Worm (Caenorhabditis elegans) whole organism, L2 larva: ENCODE data around the gene lido-18.

Experiments used
- ceh-82 ChIP-seq: fragments of 150-350 bp; optimal IDR thresholded peaks from 2 replicates; lab custom pipeline; 2014; ENCODE audit warnings: missing biosample characterization, missing genetic modification characterization
- lin-13 ChIP-seq: fragments of 150-350 bp; optimal IDR thresholded peaks from 2 replicates; lab custom pipeline; 2014; ENCODE audit warnings: missing biosample characterization, missing genetic modification reagents, missing genetic modification characterization
- nhr-10 ChIP-seq: sonication (generic microtip); optimal IDR thresholded peaks from 2 replicates; lab custom pipeline; 2017; ENCODE audit warnings: missing biosample characterization, missing genetic modification characterization
- nhr-11 ChIP-seq: fragments of 150-350 bp; optimal IDR thresholded peaks from 2 replicates; lab custom pipeline; 2014; ENCODE audit warnings: missing biosample characterization, missing genetic modification characterization
- nhr-237 ChIP-seq: fragments of 150-350 bp; optimal IDR thresholded peaks from 2 replicates; lab custom pipeline; 2014; ENCODE audit warnings: missing biosample characterization, missing genetic modification characterization
- sem-4 ChIP-seq: fragments of 150-350 bp; optimal IDR thresholded peaks from 2 replicates; lab custom pipeline; 2014; ENCODE audit warnings: missing biosample characterization, missing genetic modification reagents, missing genetic modification characterization
- unc-62 ChIP-seq: fragments of 150-350 bp; optimal IDR thresholded peaks from 2 replicates; lab custom pipeline; 2014; ENCODE audit warnings: missing biosample characterization, missing genetic modification reagents, missing genetic modification characterization

DNA sequence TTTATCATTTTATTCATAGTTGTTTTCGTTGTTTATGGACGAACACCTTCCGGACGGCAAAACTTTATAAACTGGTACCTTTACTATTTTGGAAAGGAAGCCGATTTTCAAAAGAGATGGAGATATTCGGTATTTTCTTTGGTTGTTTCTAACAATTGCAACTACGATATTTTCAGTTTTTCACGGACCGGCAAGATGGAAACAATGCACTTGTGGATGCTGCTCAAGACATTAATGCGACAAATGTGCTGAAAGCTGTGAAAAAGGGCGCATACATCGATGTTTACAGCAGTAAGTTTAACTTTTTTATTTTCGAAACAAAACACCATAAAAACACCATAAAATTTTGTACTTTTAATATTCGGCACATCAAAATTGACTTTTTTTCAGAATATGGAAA, 3.9 kb downstream of the lido-18 start:
- TF ChIP-seq nhr-10 (tag; lab: Kevin White, UChicago) (no peak), nhr-11 (tag; lab: Kevin White, UChicago) (no peak), unc-62 (GFP tag; lab: Kevin White, UChicago) (no peak), ceh-82 (tag; lab: Kevin White, UChicago) (no peak), nhr-237 (tag; lab: Kevin White, UChicago) (no peak), sem-4 (tag; lab: Kevin White, UChicago) (no peak), lin-13 (GFP tag; lab: Kevin White, UChicago) (no peak)
